Worm (Caenorhabditis elegans): ENCODE data around the gene Y66D12A.1.

The Y66D12A.1 gene

ce11 chrIII:11631111-11631510, 23.1 kb downstream of the Y66D12A.1 start:
- TF ChIP-seq pqm-1 (tag; optimal IDR thresholded peaks at IDR 0.05) (peak; percentile 56), jun-1 (tag; optimal IDR thresholded peaks at IDR 0.05) (no peak), elt-2 (tag; optimal IDR thresholded peaks at IDR 0.05) (peak; percentile 46)

DNA sequence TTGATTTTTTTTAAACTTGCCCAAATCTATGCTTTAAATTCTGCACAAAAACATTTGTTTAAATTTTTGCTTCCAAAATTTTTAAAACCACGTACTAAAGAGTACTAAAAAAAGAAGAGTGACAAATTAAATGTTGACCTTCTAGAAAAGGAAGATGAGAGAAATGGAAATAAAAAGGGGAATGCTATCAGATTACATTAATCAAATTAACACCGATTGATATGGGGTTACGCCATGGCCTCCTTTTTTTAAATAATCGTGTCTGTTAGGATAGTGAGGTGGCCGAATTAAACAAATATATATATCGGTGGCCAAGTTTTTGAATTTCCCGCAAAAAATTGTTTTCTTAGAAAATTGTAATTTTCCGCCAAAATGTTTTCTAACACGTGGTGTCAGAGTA, 24.4 kb downstream of the Y66D12A.1 start:
- TF ChIP-seq nhr-23 (tag; optimal IDR thresholded peaks at IDR 0.05) (peak; percentile 51), mdl-1 (tag; optimal IDR thresholded peaks at IDR 0.05) (no peak), ZK546.5 (tag; optimal IDR thresholded peaks at IDR 0.05) (no peak), unc-62 (GFP tag; optimal IDR thresholded peaks at IDR 0.05) (no peak)

DNA sequence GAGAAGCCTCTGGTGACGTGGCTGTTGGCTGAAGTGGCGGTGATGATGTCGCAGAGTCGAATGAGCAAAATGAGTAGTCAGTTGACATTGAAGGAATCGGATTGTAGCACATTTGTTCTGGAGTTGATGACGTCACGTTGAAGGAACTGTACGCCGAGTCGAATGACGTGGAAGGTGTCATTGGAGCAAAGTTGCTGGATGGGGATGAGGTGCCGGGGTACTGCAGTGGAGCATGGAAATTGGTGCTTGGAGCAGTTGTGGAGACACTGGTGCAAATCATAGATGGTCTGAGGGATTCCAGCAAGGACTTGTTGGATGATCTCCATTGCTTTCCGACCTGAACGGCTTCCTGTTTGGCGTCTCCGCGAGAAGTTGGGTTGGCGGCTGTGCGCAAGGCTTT, 25.5 kb downstream of the Y66D12A.1 start:
- TF ChIP-seq nhr-28 (tag; optimal IDR thresholded peaks at IDR 0.05) = no peak
- no peak for TF ChIP-seq eor-1 (tag; optimal IDR thresholded peaks at IDR 0.05)
- TF ChIP-seq fkh-10 (GFP tag; optimal IDR thresholded peaks at IDR 0.05) = no peak
- no peak for TF ChIP-seq egl-27 (tag; optimal IDR thresholded peaks at IDR 0.05)
- no peak for TF ChIP-seq ama-1 (optimal IDR thresholded peaks at IDR 0.05)
- TF ChIP-seq daf-12 (tag; optimal IDR thresholded peaks at IDR 0.05) = no peak
- no peak for TF ChIP-seq nhr-67 (tag; optimal IDR thresholded peaks at IDR 0.05)
- TF ChIP-seq ceh-16 (tag; optimal IDR thresholded peaks at IDR 0.05) = no peak
- TF ChIP-seq pha-4 (tag; optimal IDR thresholded peaks at IDR 0.05) = no peak
- no peak for TF ChIP-seq snpc-4 (tag; optimal IDR thresholded peaks at IDR 0.05)

DNA sequence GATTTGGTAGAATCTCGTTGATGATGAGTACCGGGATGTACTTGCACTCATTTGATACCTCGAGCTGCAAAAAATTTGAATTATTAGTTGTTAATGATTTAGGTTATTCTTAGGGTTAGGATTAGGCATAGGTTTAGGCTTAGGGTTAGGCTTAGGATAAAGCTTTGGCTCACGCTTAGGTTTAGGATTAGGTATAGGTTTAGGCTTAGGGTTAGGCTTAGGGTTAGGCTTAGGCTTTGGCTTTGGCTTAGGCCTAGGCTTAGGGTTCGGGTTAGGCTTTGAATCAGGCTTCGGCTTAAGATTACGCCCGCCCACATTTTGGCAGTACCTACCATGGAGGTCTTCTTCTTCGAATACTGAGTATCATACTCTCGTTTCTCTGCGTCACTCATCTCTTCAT, 27.0 kb downstream of the Y66D12A.1 start:
- no peak for TF ChIP-seq tbx-2 (tag; optimal IDR thresholded peaks at IDR 0.05)
- TF ChIP-seq R02D3.7 (tag; optimal IDR thresholded peaks at IDR 0.05) = no peak
- no peak for TF ChIP-seq ceh-16 (tag; optimal IDR thresholded peaks at IDR 0.05)
- TF ChIP-seq zag-1 (tag; optimal IDR thresholded peaks at IDR 0.05) = no peak
- TF ChIP-seq ceh-9 (tag; optimal IDR thresholded peaks at IDR 0.05) = no peak
- TF ChIP-seq egl-27 (tag; optimal IDR thresholded peaks at IDR 0.05) = no peak
- TF ChIP-seq aly-2 (tag; optimal IDR thresholded peaks at IDR 0.05) = no peak

DNA sequence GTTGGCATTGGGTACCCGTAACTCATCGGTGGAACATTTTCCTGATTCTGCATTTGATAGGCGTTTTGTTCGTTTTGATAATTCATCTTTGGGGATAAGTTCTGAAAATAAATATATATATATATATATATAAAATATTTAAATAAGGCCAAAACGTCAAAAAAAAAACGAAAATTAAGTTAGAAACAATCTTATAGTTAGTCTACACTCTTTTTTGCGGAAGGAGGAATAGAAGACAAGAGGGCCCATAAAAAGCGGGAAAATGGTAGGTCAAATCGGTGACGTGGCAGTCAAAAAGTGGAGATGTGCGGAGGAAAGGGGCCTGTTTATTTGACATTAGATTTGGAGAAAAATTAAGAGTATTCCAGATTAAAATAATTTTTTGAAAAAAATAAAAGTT, 28.8 kb downstream of the Y66D12A.1 start, which contains the start of gene tbx-33:
TSS of gene tbx-33 (minus strand) at position 101 of the 400 bp plus-strand sequence.
- TF ChIP-seq nhr-237 (tag; optimal IDR thresholded peaks at IDR 0.05) (no peak), fkh-2 (tag; optimal IDR thresholded peaks at IDR 0.05) (no peak)

- peak; percentile 59 for TF ChIP-seq fkh-10 (GFP tag; optimal IDR thresholded peaks at IDR 0.05)
- no peak for TF ChIP-seq pqm-1 (tag; optimal IDR thresholded peaks at IDR 0.05)
- TF ChIP-seq nfya-1 (tag; optimal IDR thresholded peaks at IDR 0.05; ENCODE audit: insufficient read depth) = peak; percentile 65
- TF ChIP-seq ZK546.5 (tag; optimal IDR thresholded peaks at IDR 0.05) = no peak
- TF ChIP-seq lin-15B (tag; optimal IDR thresholded peaks at IDR 0.05) = peak; percentile 14
Measured at ce11 chrIII:11641347-11641746, 33.4 kb downstream of the Y66D12A.1 start.

- TF ChIP-seq unc-39 (tag; optimal IDR thresholded peaks at IDR 0.05) (no peak), ceh-9 (tag; optimal IDR thresholded peaks at IDR 0.05) (no peak), hmg-11 (tag; optimal IDR thresholded peaks at IDR 0.05) (no peak), aly-2 (tag; optimal IDR thresholded peaks at IDR 0.05) (no peak), lin-39 (tag; optimal IDR thresholded peaks at IDR 0.05) (no peak), nfya-1 (tag; optimal IDR thresholded peaks at IDR 0.05; ENCODE audit: insufficient read depth) (no peak), pha-4 (tag; optimal IDR thresholded peaks at IDR 0.05) (no peak), ceh-16 (tag; optimal IDR thresholded peaks at IDR 0.05) (no peak), elt-3 (tag; optimal IDR thresholded peaks at IDR 0.05) (no peak), sea-2 (GFP tag; optimal IDR thresholded peaks at IDR 0.05) (no peak), egl-5 (tag; optimal IDR thresholded peaks at IDR 0.05) (no peak), mdl-1 (tag; optimal IDR thresholded peaks at IDR 0.05) (no peak), ZK546.5 (tag; optimal IDR thresholded peaks at IDR 0.05) (no peak), elt-1 (tag; optimal IDR thresholded peaks at IDR 0.05) (no peak), fos-1 (tag; optimal IDR thresholded peaks at IDR 0.05) (no peak)
Measured at ce11 chrIII:11650152-11650551, 42.2 kb downstream of the Y66D12A.1 start, which contains the start of gene faah-6. TSS of gene faah-6 (plus strand) at chrIII:11650452.
